Worm (Caenorhabditis elegans) whole organism, L4/young adult: ENCODE data around the gene rpl-35.

Experiments
- W03F9.2 ChIP-seq: fragments of 150-350 bp; optimal IDR thresholded peaks from 2 replicates; lab custom pipeline; 2014; ENCODE audit warnings: missing biosample characterization, missing genetic modification characterization
- dao-5 ChIP-seq: sonication (generic microtip); optimal IDR thresholded peaks from 2 replicates; lab custom pipeline; 2016; ENCODE audit warnings: missing genotype, missing genetic modification characterization, moderate library complexity, missing compliant biosample characterization
- him-1 ChIP-seq: sonication (generic microtip); optimal IDR thresholded peaks from 2 replicates; lab custom pipeline; 2016; ENCODE audit warnings: missing genotype, missing genetic modification reagents, missing genetic modification characterization, missing compliant biosample characterization

rpl-35 gene

ce11 chrIII:7854494-7855184 is at the start of gene rpl-35:
rpl-35 (plus strand) TSS chrIII:7855134.
- TF ChIP-seq W03F9.2 (tag; lab: Kevin White, UChicago): peak; percentile 99
- peak; percentile 99 for TF ChIP-seq him-1 (tag; lab: Kevin White, UChicago)
- peak; percentile 79 for TF ChIP-seq dao-5 (tag; lab: Kevin White, UChicago)

ce11 chrIII:7805253-7805652 is 49.7 kb upstream of the rpl-35 start:
- no peak for TF ChIP-seq him-1 (tag; lab: Kevin White, UChicago)
- TF ChIP-seq dao-5 (tag; lab: Kevin White, UChicago): no peak
- TF ChIP-seq W03F9.2 (tag; lab: Kevin White, UChicago): no peak

ce11 chrIII:7806947-7807346 is 48.0 kb upstream of the rpl-35 start:
- TF ChIP-seq him-1 (tag; lab: Kevin White, UChicago) (no peak), dao-5 (tag; lab: Kevin White, UChicago) (no peak), W03F9.2 (tag; lab: Kevin White, UChicago) (no peak)

ce11 chrIII:7809033-7809432 is 45.9 kb upstream of the rpl-35 start:
- TF ChIP-seq W03F9.2 (tag; lab: Kevin White, UChicago) (no peak), him-1 (tag; lab: Kevin White, UChicago) (no peak), dao-5 (tag; lab: Kevin White, UChicago) (no peak)

- TF ChIP-seq W03F9.2 (tag; lab: Kevin White, UChicago) (no peak), dao-5 (tag; lab: Kevin White, UChicago) (no peak)
Observed at ce11 chrIII:7812208-7812880, 42.6 kb upstream of the rpl-35 start.

ce11 chrIII:7814159-7815055 is 40.5 kb upstream of the rpl-35 start, which contains the start of gene egl-5:
egl-5 (plus strand) TSS chrIII:7814374.
- TF ChIP-seq him-1 (tag; lab: Kevin White, UChicago) (no peak), dao-5 (tag; lab: Kevin White, UChicago) (no peak), W03F9.2 (tag; lab: Kevin White, UChicago) (no peak)

ce11 chrIII:7815056-7815366 is 39.9 kb upstream of the rpl-35 start:
- TF ChIP-seq W03F9.2 (tag; lab: Kevin White, UChicago): no peak
- TF ChIP-seq him-1 (tag; lab: Kevin White, UChicago): no peak
- no peak for TF ChIP-seq dao-5 (tag; lab: Kevin White, UChicago)

ce11 chrIII:7815571-7816348 is 39.2 kb upstream of the rpl-35 start:
- no peak for TF ChIP-seq him-1 (tag; lab: Kevin White, UChicago)
- TF ChIP-seq dao-5 (tag; lab: Kevin White, UChicago): no peak
- no peak for TF ChIP-seq W03F9.2 (tag; lab: Kevin White, UChicago)

- TF ChIP-seq dao-5 (tag; lab: Kevin White, UChicago): no peak
- no peak for TF ChIP-seq him-1 (tag; lab: Kevin White, UChicago)
- TF ChIP-seq W03F9.2 (tag; lab: Kevin White, UChicago): no peak
Observed at ce11 chrIII:7816463-7816862, 38.5 kb upstream of the rpl-35 start.

ce11 chrIII:7818965-7819364 is 36.0 kb upstream of the rpl-35 start:
- TF ChIP-seq dao-5 (tag; lab: Kevin White, UChicago) (no peak), W03F9.2 (tag; lab: Kevin White, UChicago) (no peak), him-1 (tag; lab: Kevin White, UChicago) (no peak)

ce11 chrIII:7819866-7820265 is 35.1 kb upstream of the rpl-35 start:
- TF ChIP-seq W03F9.2 (tag; lab: Kevin White, UChicago): no peak
- TF ChIP-seq dao-5 (tag; lab: Kevin White, UChicago): no peak
- TF ChIP-seq him-1 (tag; lab: Kevin White, UChicago): no peak

- TF ChIP-seq him-1 (tag; lab: Kevin White, UChicago): no peak
- TF ChIP-seq W03F9.2 (tag; lab: Kevin White, UChicago): no peak
- TF ChIP-seq dao-5 (tag; lab: Kevin White, UChicago): no peak
Observed at ce11 chrIII:7823285-7823684, 31.6 kb upstream of the rpl-35 start.
